Fruit fly (Drosophila melanogaster) whole organism, embryonic: ENCODE results near the gene alphaTub84B.

Source experiments
- Bdp1 ChIP-seq: fragments of 200-800 bp; sonication (Bioruptor generic); optimal IDR thresholded peaks from 3 replicates; lab custom pipeline; 2016; ENCODE audit warnings: missing biosample characterization, missing genetic modification characterization
- CG17612 ChIP-seq: fragments of 200-800 bp; sonication (Bioruptor generic); IDR thresholded peaks from 2 replicates; pipeline ENCODE4 v1.3.6; 2022; ENCODE audit warnings: missing biosample characterization, missing genetic modification characterization
- CG4282 ChIP-seq: fragments of 200-800 bp; sonication (Bioruptor generic); optimal IDR thresholded peaks from 2 replicates; lab custom pipeline; 2016; ENCODE audit warnings: missing biosample characterization, missing genetic modification characterization
- CG7963 ChIP-seq: fragments of 200-800 bp; sonication (Bioruptor generic); IDR thresholded peaks from 3 replicates; pipeline ENCODE4 v1.3.6; 2022; ENCODE audit warnings: missing biosample characterization, missing genetic modification characterization; ENCODE audit not compliant: partially characterized antibody
- CG9437 ChIP-seq: fragments of 200-800 bp; sonication (Bioruptor generic); optimal IDR thresholded peaks from 2 replicates; lab custom pipeline; 2018; ENCODE audit warnings: missing biosample characterization, mild to moderate bottlenecking, missing genetic modification characterization
- Dad ChIP-seq: fragments of 200-800 bp; sonication (Bioruptor generic); optimal IDR thresholded peaks from 3 replicates; lab custom pipeline; 2016; ENCODE audit warnings: missing biosample characterization, missing genetic modification characterization
- Gug ChIP-seq: fragments of 200-800 bp; sonication (Bioruptor generic); IDR thresholded peaks from 4 replicates; pipeline ENCODE4 v1.3.6; 2022; ENCODE audit warnings: missing biosample characterization, missing genetic modification characterization
- Usf ChIP-seq: fragments of 200-800 bp; sonication (Bioruptor generic); optimal IDR thresholded peaks from 2 replicates; lab custom pipeline; 2017; ENCODE audit warnings: missing genotype, missing biosample characterization, missing genetic modification characterization
- slbo ChIP-seq: fragments of 200-800 bp; sonication (Bioruptor generic); IDR thresholded peaks from 2 replicates; pipeline ENCODE4 v1.3.6; 2022; ENCODE audit warnings: missing biosample characterization, missing genetic modification characterization
- sob ChIP-seq: fragments of 200-800 bp; sonication (Bioruptor generic); IDR thresholded peaks from 2 replicates; pipeline ENCODE4 v1.3.6; 2022; ENCODE audit warnings: missing biosample characterization, missing genetic modification characterization
- unc-4 ChIP-seq: fragments of 200-800 bp; sonication (Bioruptor generic); IDR thresholded peaks from 2 replicates; pipeline ENCODE4 v1.3.6; 2022; ENCODE audit warnings: missing biosample characterization, missing genetic modification characterization; ENCODE audit not compliant: partially characterized antibody

DNA sequence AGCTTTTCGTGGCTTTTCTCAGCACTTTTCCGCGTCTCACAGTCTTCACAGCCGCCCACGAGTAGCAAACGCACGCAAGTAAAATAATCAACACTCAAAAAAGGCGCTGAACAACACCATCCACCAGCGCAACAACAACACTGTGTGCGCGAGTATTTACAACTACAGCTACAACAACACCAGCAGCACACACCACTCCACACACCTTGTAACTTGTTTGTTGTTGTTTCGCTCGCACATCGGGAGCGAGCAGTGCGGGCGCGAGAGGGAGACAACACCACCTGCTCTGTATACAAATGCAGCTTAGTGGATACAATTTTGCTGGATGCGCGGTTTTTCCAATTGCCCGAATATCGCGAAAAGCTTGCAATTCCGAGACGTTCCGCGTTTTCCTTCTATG is 37.3 kb downstream of the alphaTub84B start:
- TF ChIP-seq Usf (GFP tag; lab: Kevin White, UChicago): no peak
- TF ChIP-seq Dad (GFP tag; lab: Kevin White, UChicago): no peak
- TF ChIP-seq CG9437 (GFP tag; lab: Kevin White, UChicago): no peak
- no peak for TF ChIP-seq Bdp1
- no peak for TF ChIP-seq sob (GFP tag; lab: Robert Waterston, UW)
- no peak for TF ChIP-seq slbo
- no peak for TF ChIP-seq CG7963 (GFP tag; lab: Robert Waterston, UW)
- no peak for TF ChIP-seq CG4282 (GFP tag; lab: Kevin White, UChicago)
- no peak for TF ChIP-seq CG17612 (GFP tag; lab: Robert Waterston, UW)
- TF ChIP-seq unc-4 (GFP tag; lab: Robert Waterston, UW): no peak
- no peak for TF ChIP-seq Gug (GFP tag; lab: Robert Waterston, UW)
